Fruit fly (Drosophila melanogaster) whole organism, wandering third instar larva: ENCODE data around the gene Gba1a.

Experiments
- Abd-B ChIP-seq: fragments of >200 bp; optimal IDR thresholded peaks from 2 replicates; lab custom pipeline; 2017; ENCODE audit warnings: missing biosample characterization, missing genetic modification characterization
- CrebA ChIP-seq: fragments of 200-800 bp; sonication (Bioruptor generic); optimal IDR thresholded peaks from 2 replicates; lab custom pipeline; 2016; ENCODE audit warnings: missing biosample characterization, mild to moderate bottlenecking, missing genetic modification characterization, borderline replicate concordance
- Mio ChIP-seq: sonication (Bioruptor generic); optimal IDR thresholded peaks from 2 replicates; lab custom pipeline; 2016; ENCODE audit warnings: missing biosample characterization, missing genetic modification characterization
- foxo ChIP-seq, 2 experiments: fragments of 200-800 bp; sonication (Bioruptor generic); optimal IDR thresholded peaks; 2 replicates in 1 of 2; 3 replicates in 1 of 2; lab custom pipeline; 2016 to 2017; ENCODE audit warnings: missing biosample characterization in 2 of 2, missing genetic modification characterization in 2 of 2
- fru ChIP-seq: fragments of 200-800 bp; sonication (Bioruptor generic); optimal IDR thresholded peaks from 3 replicates; lab custom pipeline; 2016; ENCODE audit warnings: missing biosample characterization, mild to moderate bottlenecking, missing genetic modification characterization
- h ChIP-seq: fragments of 200-800 bp; sonication (Bioruptor generic); optimal IDR thresholded peaks from 3 replicates; lab custom pipeline; 2016; ENCODE audit warnings: missing biosample characterization, mild to moderate bottlenecking, missing genetic modification characterization
- lola ChIP-seq: fragments of >200 bp; optimal IDR thresholded peaks from 2 replicates; lab custom pipeline; 2017; ENCODE audit warnings: missing biosample characterization, missing genetic modification characterization
- pan ChIP-seq: fragments of >200 bp; optimal IDR thresholded peaks from 2 replicates; lab custom pipeline; 2017
- psq ChIP-seq: fragments of 200-800 bp; sonication (Bioruptor generic); optimal IDR thresholded peaks from 3 replicates; lab custom pipeline; 2017; ENCODE audit warnings: missing biosample characterization, mild to moderate bottlenecking, missing genetic modification characterization, moderate library complexity
- sage ChIP-seq: fragments of 200-800 bp; sonication (Bioruptor generic); optimal IDR thresholded peaks from 2 replicates; lab custom pipeline; 2016; ENCODE audit warnings: missing biosample characterization, mild to moderate bottlenecking, missing genetic modification characterization
- sv ChIP-seq: fragments of 200-800 bp; sonication (Bioruptor generic); optimal IDR thresholded peaks from 3 replicates; lab custom pipeline; 2016; ENCODE audit warnings: missing biosample characterization, missing genetic modification characterization
- tai ChIP-seq: sonication (Bioruptor generic); optimal IDR thresholded peaks from 2 replicates; lab custom pipeline; 2016; ENCODE audit warnings: missing biosample characterization, missing genetic modification characterization
- usp ChIP-seq: fragments of >200 bp; optimal IDR thresholded peaks from 2 replicates; lab custom pipeline; 2017; ENCODE audit warnings: missing biosample characterization, missing genetic modification characterization

dm6 chr3R:23727657-23728056 is 27.2 kb downstream of the Gba1a start:
- no peak for TF ChIP-seq sage (GFP tag; lab: Kevin White, UChicago)
- no peak for TF ChIP-seq usp (GFP tag; lab: Kevin White, UChicago)
- TF ChIP-seq fru (GFP tag; lab: Kevin White, UChicago): no peak
- no peak for TF ChIP-seq foxo (GFP tag; optimal IDR thresholded peaks at IDR 0.05; lab: Kevin White, UChicago)
- no peak for TF ChIP-seq psq (GFP tag; lab: Kevin White, UChicago)
- TF ChIP-seq sv (GFP tag; lab: Kevin White, UChicago): no peak
- TF ChIP-seq Abd-B (GFP tag; lab: Kevin White, UChicago): no peak
- TF ChIP-seq pan (lab: Kevin White, UChicago): no peak
- TF ChIP-seq Mio: no peak
- TF ChIP-seq lola (GFP tag; lab: Kevin White, UChicago): no peak
- peak; percentile 23 for TF ChIP-seq CrebA
- no peak for TF ChIP-seq h (GFP tag; lab: Kevin White, UChicago)
- no peak for TF ChIP-seq tai (GFP tag; lab: Kevin White, UChicago)
